Worm (Caenorhabditis elegans): ENCODE results near the gene wbp-2.

Gene wbp-2

DNA sequence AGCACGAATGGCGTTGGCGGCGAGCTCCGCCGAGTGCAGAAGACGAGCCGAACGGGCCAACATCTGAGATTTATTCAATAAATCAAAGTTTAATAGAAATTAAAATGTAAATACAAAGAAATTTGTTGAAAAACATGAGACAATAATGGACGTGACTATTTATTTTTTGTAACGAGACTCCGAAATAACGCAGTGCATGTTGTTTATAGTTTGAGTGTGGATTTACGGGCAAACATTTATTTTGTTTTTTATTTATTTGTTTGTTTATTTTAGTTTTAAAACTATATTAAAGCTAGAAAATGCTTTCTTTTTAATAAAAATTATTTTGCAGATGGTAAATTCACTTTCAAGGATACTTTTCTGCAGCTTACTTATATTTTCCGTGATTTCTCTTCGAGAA, 23.1 kb downstream of the wbp-2 start, which contains the start of the genes sdhb-1 and cup-15:
sdhb-1 (minus strand) TSS at position 63 of the 400 bp plus-strand sequence.
cup-15 (plus strand) TSS at position 332 of the 400 bp plus-strand sequence.
- no peak for TF ChIP-seq eor-1 (tag; optimal IDR thresholded peaks at IDR 0.05)
- TF ChIP-seq nfya-1 (tag; optimal IDR thresholded peaks at IDR 0.05; ENCODE audit: insufficient read depth): peak; percentile 3
- peak; percentile 24 for TF ChIP-seq hmg-11 (tag; optimal IDR thresholded peaks at IDR 0.05)
- TF ChIP-seq ZK546.5 (tag; optimal IDR thresholded peaks at IDR 0.05): no peak
- TF ChIP-seq elt-2 (tag; optimal IDR thresholded peaks at IDR 0.05): peak; percentile 9
- TF ChIP-seq unc-39 (tag; optimal IDR thresholded peaks at IDR 0.05): no peak
- no peak for TF ChIP-seq nhr-28 (tag; optimal IDR thresholded peaks at IDR 0.05)
- TF ChIP-seq nhr-23 (tag; optimal IDR thresholded peaks at IDR 0.05): no peak
- TF ChIP-seq lin-15B (tag; optimal IDR thresholded peaks at IDR 0.05): no peak
- no peak for TF ChIP-seq ceh-82 (tag; optimal IDR thresholded peaks at IDR 0.05)
- no peak for TF ChIP-seq nhr-237 (tag; optimal IDR thresholded peaks at IDR 0.05)
- peak; percentile 79 for TF ChIP-seq pha-4 (tag; optimal IDR thresholded peaks at IDR 0.05)
- TF ChIP-seq R02D3.7 (tag; optimal IDR thresholded peaks at IDR 0.05): peak; percentile 75
- no peak for TF ChIP-seq mdl-1 (tag; optimal IDR thresholded peaks at IDR 0.05)

DNA sequence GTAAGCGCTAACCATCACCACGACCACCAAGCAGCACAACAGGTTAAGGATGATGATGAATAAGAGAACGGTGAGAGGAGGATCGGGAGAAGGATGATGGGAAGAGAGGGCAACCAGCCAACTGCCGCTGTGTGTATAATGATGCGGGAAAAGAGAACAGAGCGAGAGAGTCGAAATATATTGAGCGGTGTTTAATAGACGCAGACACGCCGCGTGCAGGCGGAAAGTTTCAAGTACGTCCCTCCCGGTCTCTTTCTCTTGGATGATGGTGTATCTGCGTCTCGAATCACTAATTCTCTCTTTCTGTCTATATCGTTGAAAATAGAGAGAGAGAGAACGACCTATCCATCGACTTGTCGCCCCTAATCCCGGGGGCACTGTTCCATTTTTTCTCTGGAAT, 27.1 kb downstream of the wbp-2 start:
- no peak for TF ChIP-seq jun-1 (tag; optimal IDR thresholded peaks at IDR 0.05)
- no peak for TF ChIP-seq nhr-28 (tag; optimal IDR thresholded peaks at IDR 0.05)
- TF ChIP-seq nhr-23 (tag; optimal IDR thresholded peaks at IDR 0.05): peak; percentile 77
- no peak for TF ChIP-seq mml-1 (tag; optimal IDR thresholded peaks at IDR 0.05)
- TF ChIP-seq nhr-237 (tag; optimal IDR thresholded peaks at IDR 0.05): no peak
- no peak for TF ChIP-seq zag-1 (tag; optimal IDR thresholded peaks at IDR 0.05)
- no peak for TF ChIP-seq ama-1 (optimal IDR thresholded peaks at IDR 0.05)
- TF ChIP-seq elt-2 (tag; optimal IDR thresholded peaks at IDR 0.05): peak; percentile 16
- TF ChIP-seq tbx-2 (tag; optimal IDR thresholded peaks at IDR 0.05): peak; percentile 3
- no peak for TF ChIP-seq nhr-76 (tag; optimal IDR thresholded peaks at IDR 0.05)
- no peak for TF ChIP-seq ztf-11 (tag; optimal IDR thresholded peaks at IDR 0.05)
- TF ChIP-seq lin-15B (tag; optimal IDR thresholded peaks at IDR 0.05): peak; percentile 27
- TF ChIP-seq lsy-12 (tag; optimal IDR thresholded peaks at IDR 0.05): peak; percentile 8
- TF ChIP-seq ceh-9 (tag; optimal IDR thresholded peaks at IDR 0.05): no peak
- peak; percentile 70 for TF ChIP-seq nfya-1 (tag; optimal IDR thresholded peaks at IDR 0.05; ENCODE audit: insufficient read depth)
- no peak for TF ChIP-seq elt-3 (tag; optimal IDR thresholded peaks at IDR 0.05)
- TF ChIP-seq sea-2 (GFP tag; optimal IDR thresholded peaks at IDR 0.05): no peak
- no peak for TF ChIP-seq egl-27 (tag; optimal IDR thresholded peaks at IDR 0.05)
- no peak for TF ChIP-seq fkh-2 (tag; optimal IDR thresholded peaks at IDR 0.05)
- TF ChIP-seq ZK546.5 (tag; optimal IDR thresholded peaks at IDR 0.05): no peak
- peak; percentile 6 for TF ChIP-seq mdl-1 (tag; optimal IDR thresholded peaks at IDR 0.05)
- TF ChIP-seq nhr-77 (tag; optimal IDR thresholded peaks at IDR 0.05): no peak
- TF ChIP-seq pha-4 (tag; optimal IDR thresholded peaks at IDR 0.05): peak; percentile 32
- TF ChIP-seq unc-62 (GFP tag; optimal IDR thresholded peaks at IDR 0.05): no peak
- TF ChIP-seq skn-1 (tag; optimal IDR thresholded peaks at IDR 0.05): no peak
- no peak for TF ChIP-seq ztf-4 (tag; optimal IDR thresholded peaks at IDR 0.05)
- TF ChIP-seq lin-39 (tag; optimal IDR thresholded peaks at IDR 0.05): peak; percentile 63
- no peak for TF ChIP-seq fos-1 (tag; optimal IDR thresholded peaks at IDR 0.05)
- no peak for TF ChIP-seq aly-2 (tag; optimal IDR thresholded peaks at IDR 0.05)
- peak; percentile 27 for TF ChIP-seq R02D3.7 (tag; optimal IDR thresholded peaks at IDR 0.05)
- TF ChIP-seq elt-1 (tag; optimal IDR thresholded peaks at IDR 0.05): no peak
- TF ChIP-seq unc-39 (tag; optimal IDR thresholded peaks at IDR 0.05): no peak
- TF ChIP-seq eor-1 (tag; optimal IDR thresholded peaks at IDR 0.05): no peak
- TF ChIP-seq nhr-11 (tag; optimal IDR thresholded peaks at IDR 0.05): no peak
- TF ChIP-seq egl-5 (tag; optimal IDR thresholded peaks at IDR 0.05): peak; percentile 66
- TF ChIP-seq ceh-28 (tag; optimal IDR thresholded peaks at IDR 0.05): peak; percentile 43
- TF ChIP-seq ceh-16 (tag; optimal IDR thresholded peaks at IDR 0.05): no peak
- no peak for TF ChIP-seq fkh-10 (GFP tag; optimal IDR thresholded peaks at IDR 0.05)
- no peak for TF ChIP-seq nhr-67 (tag; optimal IDR thresholded peaks at IDR 0.05)
- TF ChIP-seq pqm-1 (tag; optimal IDR thresholded peaks at IDR 0.05): no peak
- peak; percentile 58 for TF ChIP-seq nhr-43 (tag; optimal IDR thresholded peaks at IDR 0.05; ENCODE audit: poor library complexity, severe bottlenecking)
- no peak for TF ChIP-seq ceh-82 (tag; optimal IDR thresholded peaks at IDR 0.05)
- peak; percentile 74 for TF ChIP-seq hmg-11 (tag; optimal IDR thresholded peaks at IDR 0.05)
- no peak for TF ChIP-seq nhr-25 (tag; optimal IDR thresholded peaks at IDR 0.05)
- TF ChIP-seq nhr-12 (tag; optimal IDR thresholded peaks at IDR 0.05): no peak
- no peak for TF ChIP-seq daf-12 (tag; optimal IDR thresholded peaks at IDR 0.05)
- TF ChIP-seq snpc-4 (tag; optimal IDR thresholded peaks at IDR 0.05): peak; percentile 64

All from whole organism, L3 larva.